Worm (Caenorhabditis elegans) whole organism, L3 larva: ENCODE results near the gene lin-46.
A peak's percentile ranks its signal among the peaks of the same experiment; 100 is the strongest.

ENCODE experiments used
- R02D3.7 ChIP-seq: fragments of 150-350 bp; optimal IDR thresholded peaks from 2 replicates; lab custom pipeline; 2014; ENCODE audit warnings: missing biosample characterization, missing genetic modification characterization
- ama-1 ChIP-seq: fragments of 150-350 bp; optimal IDR thresholded peaks from 2 replicates; lab custom pipeline; 2018
- ceh-28 ChIP-seq: fragments of 150-350 bp; optimal IDR thresholded peaks from 2 replicates; lab custom pipeline; 2014; ENCODE audit warnings: missing biosample characterization, missing genetic modification reagents, missing genetic modification characterization
- ceh-9 ChIP-seq: sonication (generic microtip); optimal IDR thresholded peaks from 2 replicates; lab custom pipeline; 2018; ENCODE audit warnings: missing biosample characterization, missing genetic modification characterization
- daf-12 ChIP-seq: fragments of 150-350 bp; optimal IDR thresholded peaks from 2 replicates; lab custom pipeline; 2014; ENCODE audit warnings: missing biosample characterization, missing genetic modification reagents, missing genetic modification characterization
- egl-5 ChIP-seq: fragments of 150-350 bp; optimal IDR thresholded peaks from 2 replicates; lab custom pipeline; 2017; ENCODE audit warnings: missing biosample characterization, missing genetic modification reagents, missing genetic modification characterization, inconsistent platforms
- elt-1 ChIP-seq: fragments of 150-350 bp; optimal IDR thresholded peaks from 2 replicates; lab custom pipeline; 2014; ENCODE audit warnings: missing biosample characterization, missing genetic modification characterization
- elt-2 ChIP-seq: sonication (generic microtip); optimal IDR thresholded peaks from 2 replicates; lab custom pipeline; 2016; ENCODE audit warnings: missing genetic modification reagents, mild to moderate bottlenecking, missing genetic modification characterization, missing compliant biosample characterization
- eor-1 ChIP-seq, 2 experiments: fragments of 150-350 bp; optimal IDR thresholded peaks; 2 replicates each; lab custom pipeline; 2014 to 2018; ENCODE audit warnings: missing biosample characterization in 2 of 2, missing genetic modification characterization in 2 of 2
- fkh-10 ChIP-seq: sonication (generic microtip); optimal IDR thresholded peaks from 2 replicates; lab custom pipeline; 2017; ENCODE audit warnings: missing biosample characterization, missing genetic modification reagents, missing genetic modification characterization
- fkh-2 ChIP-seq: fragments of 150-350 bp; optimal IDR thresholded peaks from 2 replicates; lab custom pipeline; 2014; ENCODE audit warnings: missing biosample characterization, missing genetic modification reagents, missing genetic modification characterization
- fos-1 ChIP-seq: fragments of 150-350 bp; optimal IDR thresholded peaks from 2 replicates; lab custom pipeline; 2014; ENCODE audit warnings: missing biosample characterization, missing genetic modification characterization
- hmg-11 ChIP-seq: sonication (generic microtip); optimal IDR thresholded peaks from 2 replicates; lab custom pipeline; 2016; ENCODE audit warnings: missing genetic modification characterization, missing compliant biosample characterization
- jun-1 ChIP-seq: fragments of 150-350 bp; optimal IDR thresholded peaks from 2 replicates; lab custom pipeline; 2014; ENCODE audit warnings: missing biosample characterization, missing genetic modification reagents, missing genetic modification characterization
- lin-15B ChIP-seq: fragments of 150-350 bp; optimal IDR thresholded peaks from 2 replicates; lab custom pipeline; 2014; ENCODE audit warnings: missing biosample characterization, missing genetic modification characterization
- lsy-12 ChIP-seq: sonication (generic microtip); optimal IDR thresholded peaks from 2 replicates; lab custom pipeline; 2016; ENCODE audit warnings: mild to moderate bottlenecking, missing genetic modification characterization, missing compliant biosample characterization
- mdl-1 ChIP-seq: fragments of 150-350 bp; optimal IDR thresholded peaks from 2 replicates; lab custom pipeline; 2014; ENCODE audit warnings: missing biosample characterization, missing genetic modification characterization
- mml-1 ChIP-seq: fragments of 150-350 bp; sonication (generic microtip); optimal IDR thresholded peaks from 3 replicates; lab custom pipeline; 2014; ENCODE audit warnings: missing biosample characterization, missing genetic modification characterization
- nfya-1 ChIP-seq: sonication (generic microtip); optimal IDR thresholded peaks from 2 replicates; lab custom pipeline; 2017; ENCODE audit warnings: missing genetic modification characterization, mild to moderate bottlenecking, missing compliant biosample characterization, antibody characterized with exemption, moderate library complexity; ENCODE audit not compliant: insufficient read depth
- nhr-12 ChIP-seq: fragments of 150-350 bp; optimal IDR thresholded peaks from 2 replicates; lab custom pipeline; 2014; ENCODE audit warnings: missing biosample characterization, missing genetic modification characterization
- nhr-23 ChIP-seq: fragments of 150-350 bp; optimal IDR thresholded peaks from 2 replicates; lab custom pipeline; 2014; ENCODE audit warnings: missing biosample characterization, missing genetic modification reagents, missing genetic modification characterization
- nhr-237 ChIP-seq: fragments of 150-350 bp; optimal IDR thresholded peaks from 2 replicates; lab custom pipeline; 2014; ENCODE audit warnings: missing biosample characterization, missing genetic modification characterization
- nhr-25 ChIP-seq: sonication (generic microtip); optimal IDR thresholded peaks from 2 replicates; lab custom pipeline; 2017; ENCODE audit warnings: missing biosample characterization, missing genetic modification characterization
- nhr-28 ChIP-seq: fragments of 150-350 bp; optimal IDR thresholded peaks from 2 replicates; lab custom pipeline; 2014; ENCODE audit warnings: missing biosample characterization, missing genetic modification characterization
- nhr-43 ChIP-seq: sonication (generic microtip); optimal IDR thresholded peaks from 2 replicates; lab custom pipeline; 2016; ENCODE audit warnings: mild to moderate bottlenecking, missing genetic modification characterization, missing compliant biosample characterization; ENCODE audit not compliant: poor library complexity, severe bottlenecking
- nhr-67 ChIP-seq: fragments of 150-350 bp; optimal IDR thresholded peaks from 2 replicates; lab custom pipeline; 2014; ENCODE audit warnings: missing biosample characterization, missing genetic modification characterization
- nhr-76 ChIP-seq: fragments of 150-350 bp; sonication (generic microtip); optimal IDR thresholded peaks from 5 replicates; lab custom pipeline; 2014; ENCODE audit warnings: missing biosample characterization, missing genetic modification characterization
- pha-4 ChIP-seq: fragments of 150-350 bp; optimal IDR thresholded peaks from 2 replicates; lab custom pipeline; 2014; ENCODE audit warnings: missing biosample characterization, missing genetic modification reagents, missing genetic modification characterization
- pqm-1 ChIP-seq: fragments of 150-350 bp; optimal IDR thresholded peaks from 2 replicates; lab custom pipeline; 2017; ENCODE audit warnings: missing biosample characterization, missing genetic modification characterization, inconsistent platforms
- skn-1 ChIP-seq: fragments of 150-350 bp; optimal IDR thresholded peaks from 2 replicates; lab custom pipeline; 2014; ENCODE audit warnings: missing biosample characterization, missing genetic modification characterization
- snpc-4 ChIP-seq: fragments of 150-350 bp; optimal IDR thresholded peaks from 2 replicates; lab custom pipeline; 2014; ENCODE audit warnings: missing biosample characterization, missing genetic modification characterization
- unc-39 ChIP-seq: sonication (generic microtip); optimal IDR thresholded peaks from 4 replicates; lab custom pipeline; 2017; ENCODE audit warnings: missing biosample characterization, missing genetic modification characterization
- unc-62 ChIP-seq: fragments of 150-350 bp; sonication (generic microtip); optimal IDR thresholded peaks from 4 replicates; lab custom pipeline; 2014; ENCODE audit warnings: missing biosample characterization, missing genetic modification reagents, missing genetic modification characterization
- zag-1 ChIP-seq: fragments of 150-350 bp; optimal IDR thresholded peaks from 2 replicates; lab custom pipeline; 2014; ENCODE audit warnings: missing biosample characterization, missing genetic modification characterization
- ztf-4 ChIP-seq: fragments of 150-350 bp; optimal IDR thresholded peaks from 2 replicates; lab custom pipeline; 2014; ENCODE audit warnings: missing biosample characterization, missing genetic modification characterization

lin-46 gene

DNA sequence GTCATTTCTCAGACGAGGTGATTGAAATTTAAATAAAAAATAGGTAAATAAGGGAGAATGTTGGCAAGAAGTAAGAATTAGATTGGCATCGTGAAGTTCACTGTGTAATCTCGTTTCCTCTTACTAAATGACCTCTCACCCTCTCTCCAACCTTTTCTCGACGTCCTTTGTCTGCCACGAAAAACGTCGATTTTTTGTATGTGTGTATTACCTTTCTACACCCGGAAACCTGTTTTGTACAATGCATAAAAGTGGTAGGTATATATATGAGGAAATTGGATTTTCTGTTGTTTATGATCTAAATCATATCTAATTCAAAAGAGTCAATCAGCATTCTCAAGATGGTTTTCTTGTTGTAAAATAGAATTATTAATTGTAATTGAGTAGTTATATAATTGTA, 24.2 kb downstream of the lin-46 start, which contains the start of the genes F15B9.11 and dsl-7:
TSS of gene F15B9.11 (minus strand) at position 5 of the 400 bp plus-strand sequence.
TSS of gene dsl-7 (plus strand) at position 260 of the 400 bp plus-strand sequence.
- TF ChIP-seq jun-1 (tag; lab: Kevin White, UChicago), result no peak
- no peak for TF ChIP-seq nfya-1
- no peak for TF ChIP-seq R02D3.7
- no peak for TF ChIP-seq elt-2 (tag; lab: Kevin White, UChicago)
- no peak for TF ChIP-seq pqm-1 (tag; lab: Kevin White, UChicago)
- peak; percentile 17 for TF ChIP-seq elt-1
- no peak for TF ChIP-seq daf-12 (tag; lab: Kevin White, UChicago)
- TF ChIP-seq skn-1, result no peak
- TF ChIP-seq mdl-1 (tag; lab: Kevin White, UChicago), result no peak
- no peak for TF ChIP-seq nhr-237
- TF ChIP-seq nhr-25 (tag; lab: Kevin White, UChicago), result peak; percentile 73

DNA sequence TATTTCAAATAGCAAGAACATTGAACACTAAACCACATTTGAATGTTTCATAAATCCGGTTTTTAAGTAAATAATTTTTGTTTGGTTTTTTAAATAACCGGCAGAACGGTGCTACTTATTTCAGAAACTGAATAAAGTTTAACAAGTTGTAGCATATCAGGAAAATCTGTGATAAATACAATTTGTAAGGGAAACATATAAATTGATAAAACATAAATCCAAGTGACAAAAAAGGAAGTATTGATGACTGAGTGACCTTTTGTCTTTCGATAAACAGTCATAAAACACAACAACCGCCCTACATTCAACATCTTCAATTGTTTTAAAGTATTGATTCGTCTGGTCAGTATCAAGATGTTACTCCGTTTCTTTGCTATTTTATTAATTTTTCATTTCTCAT, 26.6 kb downstream of the lin-46 start, which contains the start of gene far-5:
TSS of gene far-5 (plus strand) at position 301 of the 400 bp plus-strand sequence.
- TF ChIP-seq ceh-9 (tag; lab: Kevin White, UChicago), result no peak
- peak; percentile 2 for TF ChIP-seq nhr-23 (tag; lab: Kevin White, UChicago)

DNA sequence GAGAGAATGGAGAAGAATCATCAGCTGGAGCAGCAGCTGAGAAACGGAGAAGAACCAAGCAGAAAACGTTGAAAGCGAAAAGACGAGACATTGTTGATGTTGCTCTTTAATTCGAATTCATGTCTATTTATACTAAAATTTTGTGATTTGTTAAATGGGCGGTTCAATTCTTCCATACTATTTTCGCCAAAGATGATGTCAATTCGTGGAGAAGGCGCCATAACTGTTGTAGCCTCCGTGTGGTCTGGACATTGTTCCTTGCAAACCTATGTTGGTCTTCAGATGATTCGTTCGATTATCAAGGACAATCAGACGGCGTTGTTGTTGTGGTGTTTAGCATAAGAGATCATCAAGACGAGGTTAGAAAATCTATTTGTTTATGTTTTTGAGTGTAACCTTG, 28.8 kb downstream of the lin-46 start, which contains the start of gene far-3:
TSS of gene far-3 (minus strand) at position 101 of the 400 bp plus-strand sequence.
- TF ChIP-seq nhr-12 (tag; lab: Kevin White, UChicago) (no peak), nhr-237 (no peak), nhr-67 (tag; lab: Kevin White, UChicago) (no peak), snpc-4 (tag; lab: Kevin White, UChicago) (no peak), egl-5 (tag; lab: Kevin White, UChicago) (no peak), lsy-12 (no peak), skn-1 (no peak)

ce11 chrV:12999559-12999958, 30.9 kb downstream of the lin-46 start, which contains the start of gene far-4:
TSS of gene far-4 (minus strand) at chrV:12999659.
- TF ChIP-seq nhr-25 (tag; lab: Kevin White, UChicago), result no peak
- TF ChIP-seq fos-1 (tag; lab: Kevin White, UChicago), result no peak
- no peak for TF ChIP-seq unc-39 (tag; lab: Kevin White, UChicago)
- TF ChIP-seq eor-1 (tag; optimal IDR thresholded peaks at IDR 0.05; lab: Kevin White, UChicago), result no peak
- TF ChIP-seq nhr-12 (tag; lab: Kevin White, UChicago), result no peak
- no peak for TF ChIP-seq hmg-11 (tag; lab: Kevin White, UChicago)
- TF ChIP-seq zag-1 (tag; lab: Kevin White, UChicago), result no peak
- TF ChIP-seq elt-2 (tag; lab: Kevin White, UChicago), result no peak
- no peak for TF ChIP-seq unc-62 (GFP tag; lab: Kevin White, UChicago)
- TF ChIP-seq ztf-4 (tag; lab: Kevin White, UChicago), result no peak
- no peak for TF ChIP-seq pha-4
- TF ChIP-seq skn-1, result no peak
- TF ChIP-seq pqm-1 (tag; lab: Kevin White, UChicago), result no peak
- TF ChIP-seq fkh-2 (tag; lab: Kevin White, UChicago), result no peak
- TF ChIP-seq, all 47 proteins: peak for 0

ce11 chrV:13000068-13000467, 31.4 kb downstream of the lin-46 start:
- TF ChIP-seq pqm-1 (tag; lab: Kevin White, UChicago), result no peak
- TF ChIP-seq unc-62 (GFP tag; lab: Kevin White, UChicago), result no peak
- TF ChIP-seq mml-1 (tag; lab: Kevin White, UChicago), result no peak
- TF ChIP-seq nhr-43 (tag; lab: Kevin White, UChicago), result no peak
- TF ChIP-seq snpc-4 (tag; lab: Kevin White, UChicago), result no peak
- no peak for TF ChIP-seq mdl-1 (tag; lab: Kevin White, UChicago)
- TF ChIP-seq lin-15B, result no peak
- no peak for TF ChIP-seq ceh-28 (tag; lab: Kevin White, UChicago)
- TF ChIP-seq nhr-25 (tag; lab: Kevin White, UChicago), result no peak
- TF ChIP-seq nhr-76 (tag; lab: Kevin White, UChicago), result no peak
- TF ChIP-seq lsy-12, result no peak

ce11 chrV:13002070-13002469, 33.4 kb downstream of the lin-46 start, which contains the start of gene inft-2:
TSS of gene inft-2 (plus strand) at chrV:13002317.
- no peak for TF ChIP-seq fkh-10 (GFP tag; lab: Kevin White, UChicago)
- TF ChIP-seq ama-1 (lab: Kevin White, UChicago), result no peak
- peak; percentile 12 for TF ChIP-seq pha-4
- TF ChIP-seq pqm-1 (tag; lab: Kevin White, UChicago), result peak; percentile 27
- TF ChIP-seq elt-2 (tag; lab: Kevin White, UChicago), result peak; percentile 61
- no peak for TF ChIP-seq nhr-28
- TF ChIP-seq mdl-1 (tag; lab: Kevin White, UChicago), result no peak
